Worm (Caenorhabditis elegans) whole organism, L4 larva: ENCODE data around the gene cyp-29A4.

Experiments used
- ZK546.5 ChIP-seq, 2 experiments: sonication (generic microtip); optimal IDR thresholded peaks; 2 replicates each; lab custom pipeline; 2017; ENCODE audit warnings: missing biosample characterization in 2 of 2, missing genetic modification characterization in 2 of 2
- aly-2 ChIP-seq: sonication (generic microtip); optimal IDR thresholded peaks from 2 replicates; lab custom pipeline; 2018; ENCODE audit warnings: missing biosample characterization, missing genetic modification characterization
- ceh-44 ChIP-seq: fragments of 200-800 bp; sonication (Bioruptor generic); IDR thresholded peaks from 2 replicates; pipeline ENCODE4 v1.3.6; 2022; ENCODE audit warnings: missing genetic modification reagents, missing genetic modification characterization, missing compliant biosample characterization
- ceh-82 ChIP-seq: sonication (generic microtip); optimal IDR thresholded peaks from 2 replicates; lab custom pipeline; 2017; ENCODE audit warnings: missing biosample characterization, missing genetic modification characterization
- nhr-11 ChIP-seq: fragments of 150-350 bp; optimal IDR thresholded peaks from 2 replicates; lab custom pipeline; 2014; ENCODE audit warnings: missing biosample characterization, missing genetic modification characterization
- nhr-28 ChIP-seq: fragments of 150-350 bp; optimal IDR thresholded peaks from 2 replicates; lab custom pipeline; 2014; ENCODE audit warnings: missing biosample characterization, missing genetic modification characterization
- pha-4 ChIP-seq, 2 experiments: fragments of 150-350 bp in 1 of 2; fragments of 200-800 bp in 1 of 2; sonication (Bioruptor generic) in 1 of 2; IDR thresholded peaks in 1 of 2; optimal IDR thresholded peaks in 1 of 2; 2 replicates each; pipeline versions ENCODE4 v1.3.6 to Lab custom; 2014 to 2022; ENCODE audit warnings: missing genetic modification characterization in 2 of 2, missing genetic modification reagents in 2 of 2, missing biosample characterization in 1 of 2, missing compliant biosample characterization in 1 of 2
- tag-97 ChIP-seq: fragments of 200-800 bp; sonication (Bioruptor generic); IDR thresholded peaks from 2 replicates; pipeline ENCODE4 v1.3.6; 2022; ENCODE audit warnings: missing genetic modification characterization, missing compliant biosample characterization

- TF ChIP-seq ceh-44, result no peak
- TF ChIP-seq nhr-11 (tag; lab: Kevin White, UChicago), result no peak
- no peak for TF ChIP-seq ceh-82 (tag; lab: Kevin White, UChicago)
- TF ChIP-seq aly-2, result no peak
- no peak for TF ChIP-seq pha-4 (GFP tag; IDR thresholded peaks at IDR 0.05; lab: Robert Waterston, UW)
- no peak for TF ChIP-seq pha-4 (tag; optimal IDR thresholded peaks at IDR 0.05; lab: Kevin White, UChicago)
- TF ChIP-seq ZK546.5 (tag; optimal IDR thresholded peaks at IDR 0.05; lab: Kevin White, UChicago), result no peak
- no peak for TF ChIP-seq nhr-28 (tag; lab: Kevin White, UChicago)
- no peak for TF ChIP-seq tag-97 (GFP tag; lab: Robert Waterston, UW)
These were observed 52.0 kb downstream of the cyp-29A4 start for ce11 chrV:9706592-9706991.
